Worm (Caenorhabditis elegans): ENCODE results near the gene F23A7.4.
A peak's percentile ranks its signal among the peaks of the same experiment; 100 is the strongest.

The F23A7.4 gene

DNA sequence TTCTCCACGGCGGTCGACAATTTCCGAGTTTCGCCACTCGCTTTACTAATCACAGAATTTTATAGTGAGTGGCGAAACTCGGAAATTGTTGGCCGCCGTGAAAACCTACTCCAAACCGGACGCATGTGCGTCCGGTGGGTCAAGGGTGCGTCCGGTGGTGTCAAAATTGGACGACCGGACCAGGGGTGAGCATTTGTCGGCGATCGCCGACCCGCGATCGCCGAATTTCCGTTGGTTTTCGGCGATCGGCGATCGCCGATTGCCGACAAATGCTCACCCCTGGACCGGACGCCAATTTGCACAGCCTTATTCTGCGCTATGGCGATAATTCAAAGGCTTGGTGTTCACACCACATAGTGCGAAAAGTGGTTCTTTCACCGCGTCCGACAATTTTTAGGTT lies 8.1 kb upstream of the F23A7.4 start:
- TF ChIP-seq fos-1 (tag; optimal IDR thresholded peaks at IDR 0.05) (no peak), egl-27 (tag; optimal IDR thresholded peaks at IDR 0.05) (no peak), lin-15B (tag; optimal IDR thresholded peaks at IDR 0.05) (no peak), zag-1 (tag; optimal IDR thresholded peaks at IDR 0.05) (no peak), egl-5 (tag; optimal IDR thresholded peaks at IDR 0.05) (no peak), eor-1 (tag; optimal IDR thresholded peaks at IDR 0.05) (no peak)

DNA sequence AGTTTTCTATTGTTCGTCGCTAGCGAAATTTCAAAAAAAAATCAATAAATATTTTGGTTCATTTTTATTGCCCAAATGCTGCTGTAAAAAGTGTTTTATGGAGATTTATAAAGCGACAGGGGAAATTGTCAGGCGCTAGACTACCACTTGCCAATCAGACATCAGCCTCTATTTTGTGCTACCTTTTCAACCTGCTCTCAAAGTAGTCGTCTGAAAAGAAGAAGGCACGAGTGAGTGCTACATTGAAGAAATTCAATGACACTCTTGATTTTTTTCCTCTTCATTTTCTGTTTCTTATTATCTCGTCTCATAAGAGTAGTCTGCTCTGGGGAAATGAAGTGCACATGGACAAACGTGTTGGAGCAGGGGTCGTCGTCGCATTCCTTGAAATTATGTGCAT lies 6.5 kb upstream of the F23A7.4 start:
- TF ChIP-seq unc-62 (GFP tag; optimal IDR thresholded peaks at IDR 0.05), result no peak
- TF ChIP-seq ceh-28 (tag; optimal IDR thresholded peaks at IDR 0.05), result peak; percentile 95
- TF ChIP-seq fos-1 (tag; optimal IDR thresholded peaks at IDR 0.05), result no peak
- TF ChIP-seq ceh-9 (tag; optimal IDR thresholded peaks at IDR 0.05), result no peak
- TF ChIP-seq ama-1 (optimal IDR thresholded peaks at IDR 0.05), result no peak
- TF ChIP-seq hmg-11 (tag; optimal IDR thresholded peaks at IDR 0.05), result peak; percentile 77
- TF ChIP-seq ceh-82 (tag; optimal IDR thresholded peaks at IDR 0.05), result peak; percentile 49
- peak; percentile 48 for TF ChIP-seq R02D3.7 (tag; optimal IDR thresholded peaks at IDR 0.05)
- peak; percentile 84 for TF ChIP-seq tbx-2 (tag; optimal IDR thresholded peaks at IDR 0.05)
- TF ChIP-seq nhr-67 (tag; optimal IDR thresholded peaks at IDR 0.05), result no peak
- TF ChIP-seq nhr-76 (tag; optimal IDR thresholded peaks at IDR 0.05), result no peak
- no peak for TF ChIP-seq daf-12 (tag; optimal IDR thresholded peaks at IDR 0.05)
- peak; percentile 56 for TF ChIP-seq nhr-23 (tag; optimal IDR thresholded peaks at IDR 0.05)
- peak; percentile 44 for TF ChIP-seq nhr-43 (tag; optimal IDR thresholded peaks at IDR 0.05; ENCODE audit: poor library complexity, severe bottlenecking)
- TF ChIP-seq pha-4 (tag; optimal IDR thresholded peaks at IDR 0.05), result peak; percentile 74
- no peak for TF ChIP-seq aly-2 (tag; optimal IDR thresholded peaks at IDR 0.05)
- TF ChIP-seq snpc-4 (tag; optimal IDR thresholded peaks at IDR 0.05), result peak; percentile 60
- TF ChIP-seq lin-39 (tag; optimal IDR thresholded peaks at IDR 0.05), result peak; percentile 54
- TF ChIP-seq nfya-1 (tag; optimal IDR thresholded peaks at IDR 0.05; ENCODE audit: insufficient read depth), result peak; percentile 54
- TF ChIP-seq fkh-10 (GFP tag; optimal IDR thresholded peaks at IDR 0.05), result peak; percentile 61
- no peak for TF ChIP-seq ztf-4 (tag; optimal IDR thresholded peaks at IDR 0.05)
- TF ChIP-seq lsy-12 (tag; optimal IDR thresholded peaks at IDR 0.05), result peak; percentile 15
- peak; percentile 20 for TF ChIP-seq egl-5 (tag; optimal IDR thresholded peaks at IDR 0.05)
- TF ChIP-seq skn-1 (tag; optimal IDR thresholded peaks at IDR 0.05), result peak; percentile 72
- TF ChIP-seq nhr-25 (tag; optimal IDR thresholded peaks at IDR 0.05), result peak; percentile 43
- TF ChIP-seq elt-2 (tag; optimal IDR thresholded peaks at IDR 0.05), result peak; percentile 50
- peak; percentile 39 for TF ChIP-seq nhr-77 (tag; optimal IDR thresholded peaks at IDR 0.05)
- no peak for TF ChIP-seq mml-1 (tag; optimal IDR thresholded peaks at IDR 0.05)
- peak; percentile 12 for TF ChIP-seq pqm-1 (tag; optimal IDR thresholded peaks at IDR 0.05)
- peak; percentile 50 for TF ChIP-seq nhr-11 (tag; optimal IDR thresholded peaks at IDR 0.05)
- TF ChIP-seq elt-3 (tag; optimal IDR thresholded peaks at IDR 0.05), result no peak
- TF ChIP-seq jun-1 (tag; optimal IDR thresholded peaks at IDR 0.05), result peak; percentile 81

DNA sequence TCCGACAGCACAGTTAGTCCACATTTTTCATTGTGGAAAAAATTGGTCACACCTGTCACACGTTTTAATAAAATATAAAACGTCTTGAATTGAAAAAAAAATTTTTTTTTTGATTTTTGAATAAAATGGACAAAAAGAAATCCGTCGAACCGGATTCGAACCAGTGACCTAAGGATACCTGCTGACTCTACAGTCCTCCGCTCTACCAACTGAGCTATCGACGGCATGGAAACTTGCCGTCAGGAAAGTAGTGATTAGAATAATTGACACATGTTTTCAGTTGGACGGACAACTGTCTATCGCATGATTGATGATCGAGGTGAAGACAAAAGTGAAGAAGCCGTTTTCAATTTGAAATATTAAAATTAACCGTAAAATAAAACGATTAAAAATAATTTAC lies 4.3 kb upstream of the F23A7.4 start:
- TF ChIP-seq nhr-43 (tag; optimal IDR thresholded peaks at IDR 0.05; ENCODE audit: poor library complexity, severe bottlenecking) (no peak), nhr-28 (tag; optimal IDR thresholded peaks at IDR 0.05) (no peak), unc-62 (GFP tag; optimal IDR thresholded peaks at IDR 0.05) (no peak), hmg-11 (tag; optimal IDR thresholded peaks at IDR 0.05) (no peak), pha-4 (tag; optimal IDR thresholded peaks at IDR 0.05) (no peak), pqm-1 (tag; optimal IDR thresholded peaks at IDR 0.05) (no peak), ztf-4 (tag; optimal IDR thresholded peaks at IDR 0.05) (no peak), lin-15B (tag; optimal IDR thresholded peaks at IDR 0.05) (no peak), elt-3 (tag; optimal IDR thresholded peaks at IDR 0.05) (no peak), elt-2 (tag; optimal IDR thresholded peaks at IDR 0.05) (no peak), fos-1 (tag; optimal IDR thresholded peaks at IDR 0.05) (no peak), fkh-2 (tag; optimal IDR thresholded peaks at IDR 0.05) (no peak), ZK546.5 (tag; optimal IDR thresholded peaks at IDR 0.05) (no peak), eor-1 (tag; optimal IDR thresholded peaks at IDR 0.05) (no peak), sea-2 (GFP tag; optimal IDR thresholded peaks at IDR 0.05) (no peak)

All from whole organism, L3 larva.